Worm (Caenorhabditis elegans) whole organism, late embryonic: ENCODE results near the gene F55A11.11.

Experiments used
- C08G9.2 ChIP-seq: sonication (generic microtip); optimal IDR thresholded peaks from 2 replicates; lab custom pipeline; 2016; ENCODE audit warnings: mild to moderate bottlenecking, missing genetic modification characterization, moderate library complexity, missing compliant biosample characterization
- C38D4.7 ChIP-seq: fragments of 200-800 bp; sonication (Bioruptor generic); optimal IDR thresholded peaks from 2 replicates; lab custom pipeline; 2018; ENCODE audit warnings: mild to moderate bottlenecking, missing genetic modification characterization, moderate library complexity, missing compliant biosample characterization
- F13H6.1 ChIP-seq: sonication (generic microtip); optimal IDR thresholded peaks from 2 replicates; lab custom pipeline; 2016; ENCODE audit warnings: missing genetic modification characterization, missing compliant biosample characterization
- K09A11.1 ChIP-seq: sonication (generic microtip); optimal IDR thresholded peaks from 2 replicates; lab custom pipeline; 2017; ENCODE audit warnings: antibody characterized with exemption, mild to moderate bottlenecking, missing genetic modification characterization, missing compliant biosample characterization; ENCODE audit not compliant: insufficient read depth
- ahr-1 ChIP-seq: sonication (generic microtip); optimal IDR thresholded peaks from 2 replicates; lab custom pipeline; 2016; ENCODE audit warnings: missing genetic modification characterization, missing compliant biosample characterization
- ama-1 ChIP-seq: fragments of 150-350 bp; optimal IDR thresholded peaks from 2 replicates; lab custom pipeline; 2014
- ceh-14 ChIP-seq: sonication (generic microtip); optimal IDR thresholded peaks from 2 replicates; lab custom pipeline; 2016; ENCODE audit warnings: missing genotype, missing genetic modification characterization, missing compliant biosample characterization
- ceh-18 ChIP-seq: sonication (generic microtip); optimal IDR thresholded peaks from 2 replicates; lab custom pipeline; 2016; ENCODE audit warnings: missing genetic modification characterization, missing compliant biosample characterization
- ceh-2 ChIP-seq: sonication (generic microtip); optimal IDR thresholded peaks from 2 replicates; lab custom pipeline; 2016; ENCODE audit warnings: missing genotype, missing genetic modification characterization, missing compliant biosample characterization
- ceh-31 ChIP-seq: sonication (generic microtip); optimal IDR thresholded peaks from 2 replicates; lab custom pipeline; 2016; ENCODE audit warnings: missing genetic modification characterization, missing compliant biosample characterization
- ceh-34 ChIP-seq: sonication (generic microtip); optimal IDR thresholded peaks from 2 replicates; lab custom pipeline; 2016; ENCODE audit warnings: mild to moderate bottlenecking, missing genetic modification characterization, missing compliant biosample characterization
- ceh-48 ChIP-seq: sonication (generic microtip); optimal IDR thresholded peaks from 2 replicates; lab custom pipeline; 2016; ENCODE audit warnings: missing genetic modification characterization, inconsistent platforms, missing compliant biosample characterization
- ceh-6 ChIP-seq: fragments of 200-800 bp; sonication (Bioruptor generic); optimal IDR thresholded peaks from 2 replicates; lab custom pipeline; 2018; ENCODE audit warnings: mild to moderate bottlenecking, missing genetic modification characterization, missing compliant biosample characterization
- dmd-4 ChIP-seq: sonication (generic microtip); optimal IDR thresholded peaks from 2 replicates; lab custom pipeline; 2016; ENCODE audit warnings: borderline replicate concordance, missing genetic modification characterization, missing compliant biosample characterization
- elt-2 ChIP-seq: sonication (generic microtip); optimal IDR thresholded peaks from 2 replicates; lab custom pipeline; 2016; ENCODE audit warnings: missing genetic modification reagents, missing genetic modification characterization, missing compliant biosample characterization
- ets-4 ChIP-seq: sonication (generic microtip); optimal IDR thresholded peaks from 2 replicates; lab custom pipeline; 2016; ENCODE audit warnings: missing genetic modification characterization, missing compliant biosample characterization
- fkh-10 ChIP-seq: fragments of 150-350 bp; optimal IDR thresholded peaks from 2 replicates; lab custom pipeline; 2014; ENCODE audit warnings: missing biosample characterization, missing genetic modification reagents, missing genetic modification characterization
- gmeb-2 ChIP-seq: sonication (generic microtip); optimal IDR thresholded peaks from 2 replicates; lab custom pipeline; 2016; ENCODE audit warnings: missing genetic modification characterization, inconsistent platforms, missing compliant biosample characterization
- hlh-13 ChIP-seq: fragments of 200-800 bp; sonication (Bioruptor generic); optimal IDR thresholded peaks from 2 replicates; lab custom pipeline; 2018; ENCODE audit warnings: mild to moderate bottlenecking, missing genetic modification characterization, missing compliant biosample characterization
- hlh-15 ChIP-seq: sonication (generic microtip); optimal IDR thresholded peaks from 2 replicates; lab custom pipeline; 2016; ENCODE audit warnings: missing genetic modification characterization, missing compliant biosample characterization
- lim-6 ChIP-seq: sonication (generic microtip); optimal IDR thresholded peaks from 2 replicates; lab custom pipeline; 2016; ENCODE audit warnings: missing genetic modification characterization, missing compliant biosample characterization
- madf-2 ChIP-seq: sonication (generic microtip); optimal IDR thresholded peaks from 2 replicates; lab custom pipeline; 2017; ENCODE audit warnings: missing genetic modification characterization, missing compliant biosample characterization
- mec-3 ChIP-seq: sonication (generic microtip); optimal IDR thresholded peaks from 2 replicates; lab custom pipeline; 2016; ENCODE audit warnings: borderline replicate concordance, missing genetic modification characterization, missing compliant biosample characterization
- nhr-232 ChIP-seq: sonication (generic microtip); optimal IDR thresholded peaks from 2 replicates; lab custom pipeline; 2016; ENCODE audit warnings: missing genetic modification characterization, missing compliant biosample characterization
- odd-2 ChIP-seq: sonication (generic microtip); optimal IDR thresholded peaks from 2 replicates; lab custom pipeline; 2017; ENCODE audit warnings: antibody characterized with exemption, mild to moderate bottlenecking, missing genetic modification characterization, missing compliant biosample characterization
- pax-1 ChIP-seq: fragments of 150-350 bp; optimal IDR thresholded peaks from 2 replicates; lab custom pipeline; 2014; ENCODE audit warnings: missing biosample characterization, missing genetic modification characterization
- pha-4 ChIP-seq: fragments of 150-350 bp; optimal IDR thresholded peaks from 2 replicates; lab custom pipeline; 2018; ENCODE audit warnings: missing biosample characterization, missing genetic modification reagents, missing genetic modification characterization
- pqm-1 ChIP-seq: sonication (generic microtip); optimal IDR thresholded peaks from 2 replicates; lab custom pipeline; 2016; ENCODE audit warnings: missing genetic modification characterization, missing compliant biosample characterization
- ref-2 ChIP-seq: sonication (generic microtip); optimal IDR thresholded peaks from 2 replicates; lab custom pipeline; 2016; ENCODE audit warnings: missing genetic modification characterization, missing compliant biosample characterization
- sdc-2 ChIP-seq: sonication (generic microtip); optimal IDR thresholded peaks from 2 replicates; lab custom pipeline; 2016; ENCODE audit warnings: missing genotype, missing genetic modification characterization, missing compliant biosample characterization
- sox-4 ChIP-seq: sonication (generic microtip); optimal IDR thresholded peaks from 2 replicates; lab custom pipeline; 2017; ENCODE audit warnings: mild to moderate bottlenecking, missing genetic modification characterization, inconsistent platforms, missing compliant biosample characterization
- tbx-2 ChIP-seq: sonication (generic microtip); optimal IDR thresholded peaks from 2 replicates; lab custom pipeline; 2016; ENCODE audit warnings: missing genetic modification characterization, missing compliant biosample characterization
- unc-55 ChIP-seq: sonication (generic microtip); optimal IDR thresholded peaks from 2 replicates; lab custom pipeline; 2017; ENCODE audit warnings: missing biosample characterization, missing genetic modification reagents, missing genetic modification characterization

The F55A11.11 gene

ce11 chrV:11797272-11797855 is 14.4 kb downstream of the F55A11.11 start:
- TF ChIP-seq nhr-232 (tag; lab: Kevin White, UChicago), result no peak
- TF ChIP-seq C38D4.7 (GFP tag; lab: Kevin White, UChicago), result no peak
- TF ChIP-seq F13H6.1 (tag; lab: Kevin White, UChicago), result no peak
- TF ChIP-seq pax-1 (tag; lab: Kevin White, UChicago), result no peak
- no peak for TF ChIP-seq ceh-18 (tag; lab: Kevin White, UChicago)

ce11 chrV:11798320-11798719 is 15.4 kb downstream of the F55A11.11 start:
- TF ChIP-seq tbx-2, result no peak
- TF ChIP-seq gmeb-2, result no peak
- no peak for TF ChIP-seq unc-55 (GFP tag; lab: Kevin White, UChicago)
- TF ChIP-seq K09A11.1 (tag; lab: Kevin White, UChicago), result no peak
- no peak for TF ChIP-seq ceh-14
- no peak for TF ChIP-seq fkh-10 (GFP tag; lab: Kevin White, UChicago)
- no peak for TF ChIP-seq mec-3 (tag; lab: Kevin White, UChicago)
- no peak for TF ChIP-seq dmd-4 (tag; lab: Kevin White, UChicago)
- no peak for TF ChIP-seq ceh-6 (GFP tag; lab: Kevin White, UChicago)
- no peak for TF ChIP-seq hlh-13 (GFP tag; lab: Kevin White, UChicago)

ce11 chrV:11799252-11799822 is 16.4 kb downstream of the F55A11.11 start:
- no peak for TF ChIP-seq odd-2
- no peak for TF ChIP-seq pha-4 (tag; lab: Kevin White, UChicago)
- no peak for TF ChIP-seq hlh-15 (tag; lab: Kevin White, UChicago)
- no peak for TF ChIP-seq gmeb-2
- no peak for TF ChIP-seq ets-4 (tag; lab: Kevin White, UChicago)
- no peak for TF ChIP-seq sdc-2
- no peak for TF ChIP-seq dmd-4 (tag; lab: Kevin White, UChicago)
- no peak for TF ChIP-seq ahr-1 (tag; lab: Kevin White, UChicago)
- peak; percentile 3 for TF ChIP-seq ref-2 (tag; lab: Kevin White, UChicago)
- no peak for TF ChIP-seq ama-1 (lab: Kevin White, UChicago)
- TF ChIP-seq C38D4.7 (GFP tag; lab: Kevin White, UChicago), result no peak
- no peak for TF ChIP-seq lim-6 (tag; lab: Kevin White, UChicago)
- TF ChIP-seq ceh-18 (tag; lab: Kevin White, UChicago), result peak; percentile 20
- TF ChIP-seq F13H6.1 (tag; lab: Kevin White, UChicago), result peak; percentile 27
- TF ChIP-seq ceh-14, result no peak

ce11 chrV:11800486-11800885 is 17.5 kb downstream of the F55A11.11 start:
- TF ChIP-seq ceh-2 (tag; lab: Kevin White, UChicago) (no peak), hlh-15 (tag; lab: Kevin White, UChicago) (no peak), ceh-48 (tag; lab: Kevin White, UChicago) (no peak), C08G9.2 (tag; lab: Kevin White, UChicago) (no peak), ceh-31 (tag; lab: Kevin White, UChicago) (no peak), elt-2 (tag; lab: Kevin White, UChicago) (no peak), madf-2 (tag; lab: Kevin White, UChicago) (no peak), ahr-1 (tag; lab: Kevin White, UChicago) (no peak)
- TF ChIP-seq, all 69 proteins: peak for 0

- TF ChIP-seq ceh-2 (tag; lab: Kevin White, UChicago), result no peak
- peak; percentile 40 for TF ChIP-seq elt-2 (tag; lab: Kevin White, UChicago)
- TF ChIP-seq sox-4 (tag; lab: Kevin White, UChicago), result no peak
- TF ChIP-seq pqm-1 (tag; lab: Kevin White, UChicago), result no peak
- no peak for TF ChIP-seq ceh-34 (tag; lab: Kevin White, UChicago)
Observed at ce11 chrV:11801076-11801849, 18.3 kb downstream of the F55A11.11 start.
